Worm (Caenorhabditis elegans) whole organism, L3 larva: ENCODE measurements around the gene cwf-19L2.

Experiments
- ZK546.5 ChIP-seq: sonication (generic microtip); optimal IDR thresholded peaks from 2 replicates; lab custom pipeline; 2017; ENCODE audit warnings: missing biosample characterization, missing genetic modification characterization
- ceh-82 ChIP-seq: fragments of 150-350 bp; optimal IDR thresholded peaks from 2 replicates; lab custom pipeline; 2014; ENCODE audit warnings: missing biosample characterization, missing genetic modification characterization
- elt-1 ChIP-seq: fragments of 150-350 bp; optimal IDR thresholded peaks from 2 replicates; lab custom pipeline; 2014; ENCODE audit warnings: missing biosample characterization, missing genetic modification characterization
- lin-15B ChIP-seq: fragments of 150-350 bp; optimal IDR thresholded peaks from 2 replicates; lab custom pipeline; 2014; ENCODE audit warnings: missing biosample characterization, missing genetic modification characterization
- lin-39 ChIP-seq: fragments of 150-350 bp; optimal IDR thresholded peaks from 2 replicates; lab custom pipeline; 2018; ENCODE audit warnings: missing biosample characterization, missing genetic modification reagents, missing genetic modification characterization
- mdl-1 ChIP-seq: fragments of 150-350 bp; optimal IDR thresholded peaks from 2 replicates; lab custom pipeline; 2014; ENCODE audit warnings: missing biosample characterization, missing genetic modification characterization
- nfya-1 ChIP-seq: sonication (generic microtip); optimal IDR thresholded peaks from 2 replicates; lab custom pipeline; 2017; ENCODE audit warnings: missing genetic modification characterization, mild to moderate bottlenecking, missing compliant biosample characterization, antibody characterized with exemption, moderate library complexity; ENCODE audit not compliant: insufficient read depth
- nhr-11 ChIP-seq: fragments of 150-350 bp; optimal IDR thresholded peaks from 2 replicates; lab custom pipeline; 2014; ENCODE audit warnings: missing biosample characterization, missing genetic modification characterization
- nhr-23 ChIP-seq: fragments of 150-350 bp; optimal IDR thresholded peaks from 2 replicates; lab custom pipeline; 2014; ENCODE audit warnings: missing biosample characterization, missing genetic modification reagents, missing genetic modification characterization
- nhr-237 ChIP-seq: fragments of 150-350 bp; optimal IDR thresholded peaks from 2 replicates; lab custom pipeline; 2014; ENCODE audit warnings: missing biosample characterization, missing genetic modification characterization
- nhr-28 ChIP-seq: fragments of 150-350 bp; optimal IDR thresholded peaks from 2 replicates; lab custom pipeline; 2014; ENCODE audit warnings: missing biosample characterization, missing genetic modification characterization
- skn-1 ChIP-seq: fragments of 150-350 bp; optimal IDR thresholded peaks from 2 replicates; lab custom pipeline; 2014; ENCODE audit warnings: missing biosample characterization, missing genetic modification characterization
- zag-1 ChIP-seq: fragments of 150-350 bp; optimal IDR thresholded peaks from 2 replicates; lab custom pipeline; 2014; ENCODE audit warnings: missing biosample characterization, missing genetic modification characterization
- ztf-11 ChIP-seq: fragments of 150-350 bp; optimal IDR thresholded peaks from 2 replicates; lab custom pipeline; 2014; ENCODE audit warnings: missing biosample characterization, missing genetic modification characterization

DNA sequence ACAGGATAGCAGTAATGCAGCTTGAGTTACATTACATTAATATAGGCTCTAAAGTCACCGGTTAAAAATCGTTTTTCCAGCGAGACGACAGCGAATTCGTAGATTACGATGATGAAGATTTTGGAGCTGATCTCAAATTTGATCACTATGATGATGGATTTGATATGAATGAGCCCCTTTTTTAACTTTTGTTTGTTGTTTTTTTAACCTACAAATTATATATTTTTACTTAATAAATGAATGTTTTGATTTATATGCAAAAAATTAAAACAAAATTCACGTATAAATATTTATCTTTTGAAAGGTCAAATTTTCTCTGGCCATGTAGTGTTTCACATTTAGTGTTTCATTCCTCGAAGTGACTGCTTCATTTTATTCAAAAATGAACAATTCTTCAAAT lies 50.0 kb downstream of the cwf-19L2 start, which contains the start of gene F08F8.6:
- TF ChIP-seq nhr-23 (no peak), zag-1 (tag; lab: Kevin White, UChicago) (no peak), nhr-11 (no peak), lin-15B (tag; lab: Kevin White, UChicago) (no peak), lin-39 (no peak), skn-1 (tag; lab: Kevin White, UChicago) (no peak), nfya-1 (tag; lab: Kevin White, UChicago) (no peak), nhr-237 (no peak), nhr-28 (tag; lab: Kevin White, UChicago) (no peak), ZK546.5 (tag; lab: Kevin White, UChicago) (no peak), ceh-82 (no peak), mdl-1 (tag; lab: Kevin White, UChicago) (no peak), elt-1 (tag; lab: Kevin White, UChicago) (no peak), ztf-11 (tag; lab: Kevin White, UChicago) (no peak)
